Worm (Caenorhabditis elegans) whole organism, L2 larva: ENCODE data around the gene twk-3.
A peak's percentile ranks its signal among the peaks of the same experiment; 100 is the strongest.

Source experiments
- C34F6.9 ChIP-seq: fragments of 150-350 bp; optimal IDR thresholded peaks from 2 replicates; lab custom pipeline; 2014; ENCODE audit warnings: missing biosample characterization, missing genetic modification characterization
- F13H6.1 ChIP-seq: sonication (generic microtip); optimal IDR thresholded peaks from 2 replicates; lab custom pipeline; 2016; ENCODE audit warnings: missing genetic modification characterization, missing compliant biosample characterization
- R02D3.7 ChIP-seq: fragments of 150-350 bp; optimal IDR thresholded peaks from 2 replicates; lab custom pipeline; 2014; ENCODE audit warnings: missing biosample characterization, missing genetic modification characterization
- ZK546.5 ChIP-seq: sonication (generic microtip); optimal IDR thresholded peaks from 2 replicates; lab custom pipeline; 2017; ENCODE audit warnings: missing biosample characterization, missing genetic modification characterization
- alr-1 ChIP-seq: fragments of 150-350 bp; optimal IDR thresholded peaks from 2 replicates; lab custom pipeline; 2014; ENCODE audit warnings: missing biosample characterization, missing genetic modification characterization
- ama-1 ChIP-seq: fragments of 150-350 bp; optimal IDR thresholded peaks from 2 replicates; lab custom pipeline; 2018; ENCODE audit warnings: inconsistent platforms
- blmp-1 ChIP-seq: sonication (generic microtip); optimal IDR thresholded peaks from 2 replicates; lab custom pipeline; 2017; ENCODE audit warnings: missing genetic modification characterization, mild to moderate bottlenecking, missing compliant biosample characterization, antibody characterized with exemption, moderate library complexity; ENCODE audit not compliant: insufficient read depth
- ceh-82 ChIP-seq: fragments of 150-350 bp; optimal IDR thresholded peaks from 2 replicates; lab custom pipeline; 2014; ENCODE audit warnings: missing biosample characterization, missing genetic modification characterization
- crh-2 ChIP-seq: sonication (generic microtip); optimal IDR thresholded peaks from 2 replicates; lab custom pipeline; 2017; ENCODE audit warnings: missing biosample characterization, missing genetic modification characterization
- egl-27 ChIP-seq: sonication (generic microtip); optimal IDR thresholded peaks from 3 replicates; lab custom pipeline; 2017; ENCODE audit warnings: missing biosample characterization, missing genetic modification reagents, missing genetic modification characterization
- elt-1 ChIP-seq: fragments of 150-350 bp; optimal IDR thresholded peaks from 2 replicates; lab custom pipeline; 2014; ENCODE audit warnings: missing biosample characterization, missing genetic modification characterization
- elt-3 ChIP-seq: sonication (generic microtip); optimal IDR thresholded peaks from 2 replicates; lab custom pipeline; 2017; ENCODE audit warnings: missing biosample characterization, missing genetic modification characterization
- fos-1 ChIP-seq: fragments of 150-350 bp; optimal IDR thresholded peaks from 2 replicates; lab custom pipeline; 2014; ENCODE audit warnings: missing biosample characterization, missing genetic modification characterization
- gmeb-1 ChIP-seq: fragments of 150-350 bp; optimal IDR thresholded peaks from 2 replicates; lab custom pipeline; 2014; ENCODE audit warnings: missing biosample characterization, missing genetic modification characterization
- lin-13 ChIP-seq: fragments of 150-350 bp; optimal IDR thresholded peaks from 2 replicates; lab custom pipeline; 2014; ENCODE audit warnings: missing biosample characterization, missing genetic modification reagents, missing genetic modification characterization
- lsy-2 ChIP-seq, 2 experiments: fragments of 150-350 bp in 1 of 2; sonication (generic microtip) in 1 of 2; optimal IDR thresholded peaks; 2 replicates each; lab custom pipeline; 2014 to 2017; ENCODE audit warnings: missing biosample characterization in 2 of 2, missing genetic modification characterization in 2 of 2
- mbf-1 ChIP-seq: sonication (generic microtip); optimal IDR thresholded peaks from 2 replicates; lab custom pipeline; 2017; ENCODE audit warnings: missing biosample characterization, missing genetic modification characterization
- nhr-10 ChIP-seq: sonication (generic microtip); optimal IDR thresholded peaks from 2 replicates; lab custom pipeline; 2017; ENCODE audit warnings: missing biosample characterization, missing genetic modification characterization
- nhr-11 ChIP-seq: fragments of 150-350 bp; optimal IDR thresholded peaks from 2 replicates; lab custom pipeline; 2014; ENCODE audit warnings: missing biosample characterization, missing genetic modification characterization
- nhr-12 ChIP-seq: fragments of 150-350 bp; optimal IDR thresholded peaks from 2 replicates; lab custom pipeline; 2014; ENCODE audit warnings: missing biosample characterization, missing genetic modification characterization
- nhr-129 ChIP-seq: fragments of 150-350 bp; optimal IDR thresholded peaks from 2 replicates; lab custom pipeline; 2014; ENCODE audit warnings: missing biosample characterization, missing genetic modification characterization
- nhr-21 ChIP-seq: fragments of 150-350 bp; optimal IDR thresholded peaks from 2 replicates; lab custom pipeline; 2014; ENCODE audit warnings: missing biosample characterization, missing genetic modification characterization
- nhr-23 ChIP-seq: fragments of 150-350 bp; optimal IDR thresholded peaks from 2 replicates; lab custom pipeline; 2014; ENCODE audit warnings: missing biosample characterization, missing genetic modification reagents, missing genetic modification characterization
- nhr-237 ChIP-seq: fragments of 150-350 bp; optimal IDR thresholded peaks from 2 replicates; lab custom pipeline; 2014; ENCODE audit warnings: missing biosample characterization, missing genetic modification characterization
- nhr-25 ChIP-seq: fragments of 150-350 bp; sonication (generic microtip); optimal IDR thresholded peaks from 3 replicates; lab custom pipeline; 2014; ENCODE audit warnings: missing biosample characterization, missing genetic modification characterization
- nhr-6 ChIP-seq: fragments of 150-350 bp; optimal IDR thresholded peaks from 2 replicates; lab custom pipeline; 2014; ENCODE audit warnings: missing biosample characterization, missing genetic modification characterization
- nhr-77 ChIP-seq: fragments of 150-350 bp; optimal IDR thresholded peaks from 2 replicates; lab custom pipeline; 2014; ENCODE audit warnings: missing biosample characterization, missing genetic modification characterization
- peb-1 ChIP-seq: fragments of 150-350 bp; optimal IDR thresholded peaks from 2 replicates; lab custom pipeline; 2014; ENCODE audit warnings: missing biosample characterization, missing genetic modification characterization
- sem-4 ChIP-seq: fragments of 150-350 bp; optimal IDR thresholded peaks from 2 replicates; lab custom pipeline; 2014; ENCODE audit warnings: missing biosample characterization, missing genetic modification reagents, missing genetic modification characterization
- skn-1 ChIP-seq: sonication (generic microtip); optimal IDR thresholded peaks from 2 replicates; lab custom pipeline; 2017; ENCODE audit warnings: missing biosample characterization, missing genetic modification characterization
- sma-9 ChIP-seq, 2 experiments: fragments of 150-350 bp in 1 of 2; sonication (generic microtip) in 1 of 2; optimal IDR thresholded peaks; 2 replicates each; lab custom pipeline; 2014 to 2016; ENCODE audit warnings: missing genetic modification characterization in 2 of 2, mild to moderate bottlenecking in 1 of 2, missing biosample characterization in 1 of 2, missing compliant biosample characterization in 1 of 2, missing genetic modification reagents in 1 of 2, moderate library complexity in 1 of 2
- unc-39 ChIP-seq: fragments of 150-350 bp; optimal IDR thresholded peaks from 2 replicates; lab custom pipeline; 2014; ENCODE audit warnings: missing biosample characterization, missing genetic modification characterization
- unc-55 ChIP-seq: fragments of 150-350 bp; sonication (generic microtip); optimal IDR thresholded peaks from 3 replicates; lab custom pipeline; 2014; ENCODE audit warnings: missing biosample characterization, missing genetic modification reagents, missing genetic modification characterization
- unc-62 ChIP-seq: fragments of 150-350 bp; optimal IDR thresholded peaks from 2 replicates; lab custom pipeline; 2014; ENCODE audit warnings: missing biosample characterization, missing genetic modification reagents, missing genetic modification characterization
- ztf-11 ChIP-seq: sonication (generic microtip); optimal IDR thresholded peaks from 2 replicates; lab custom pipeline; 2017; ENCODE audit warnings: missing biosample characterization, missing genetic modification characterization

Gene twk-3

DNA sequence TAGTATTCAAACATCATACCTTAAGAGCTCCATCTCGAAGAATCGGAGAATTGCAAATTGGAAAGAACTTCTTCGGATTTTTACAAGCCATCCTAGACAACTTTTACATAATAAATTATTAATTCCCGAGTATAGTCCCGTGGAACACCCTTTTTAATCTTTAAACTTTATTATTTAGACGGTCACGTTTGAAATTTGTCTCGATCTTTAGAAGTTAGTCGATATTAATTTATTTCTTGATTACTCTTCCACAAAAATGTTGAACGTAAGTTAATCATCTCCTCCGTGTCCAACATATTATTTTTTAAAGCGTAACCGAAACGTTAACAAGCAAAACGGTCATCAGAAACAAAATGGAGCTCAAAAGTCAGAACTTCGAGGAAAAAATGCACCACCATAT is 39.1 kb downstream of the twk-3 start, which contains the start of the genes decr-1.3 and T05C12.1:
Gene decr-1.3 (minus strand): TSS at position 101 of the 400 bp plus-strand sequence.
Gene T05C12.1 (plus strand): TSS at position 232 of the 400 bp plus-strand sequence.
- TF ChIP-seq ama-1 (lab: Kevin White, UChicago) = no peak
- TF ChIP-seq nhr-11 (tag; lab: Kevin White, UChicago) = no peak
- TF ChIP-seq, all 48 proteins: peak for 0

DNA sequence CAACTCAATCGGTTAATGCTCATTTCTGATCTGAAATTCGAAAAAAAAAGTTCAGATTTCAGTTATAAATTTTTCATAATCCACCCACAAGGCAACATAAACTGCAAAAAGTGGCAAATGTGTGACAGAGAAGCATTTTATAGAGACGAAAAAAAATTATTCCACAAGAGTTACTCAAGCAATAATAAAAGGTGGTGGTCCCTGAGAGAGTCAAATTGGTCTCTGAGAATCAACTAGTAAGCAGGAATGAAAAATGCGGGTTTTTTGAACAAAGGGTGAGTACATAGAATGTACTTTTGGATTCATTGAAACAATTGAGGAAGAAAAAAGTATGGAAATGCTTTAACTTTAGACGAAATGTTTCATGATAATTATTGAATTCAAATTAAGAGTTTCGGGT is 42.2 kb downstream of the twk-3 start, which contains the start of gene T05C12.11:
Gene T05C12.11 (minus strand): TSS at position 101 of the 400 bp plus-strand sequence.
- TF ChIP-seq nhr-237 (no peak), peb-1 (tag; lab: Kevin White, UChicago) (no peak), skn-1 (tag; lab: Kevin White, UChicago) (no peak), R02D3.7 (tag; lab: Kevin White, UChicago) (no peak), ztf-11 (tag; lab: Kevin White, UChicago) (no peak), egl-27 (tag; lab: Kevin White, UChicago) (no peak), elt-3 (tag; lab: Kevin White, UChicago) (no peak), nhr-10 (tag; lab: Kevin White, UChicago) (no peak), elt-1 (tag; lab: Kevin White, UChicago) (no peak), nhr-25 (no peak), nhr-23 (tag; lab: Kevin White, UChicago) (no peak), nhr-129 (no peak), alr-1 (tag; lab: Kevin White, UChicago) (no peak), crh-2 (tag; lab: Kevin White, UChicago) (no peak), unc-62 (GFP tag; lab: Kevin White, UChicago) (no peak)

DNA sequence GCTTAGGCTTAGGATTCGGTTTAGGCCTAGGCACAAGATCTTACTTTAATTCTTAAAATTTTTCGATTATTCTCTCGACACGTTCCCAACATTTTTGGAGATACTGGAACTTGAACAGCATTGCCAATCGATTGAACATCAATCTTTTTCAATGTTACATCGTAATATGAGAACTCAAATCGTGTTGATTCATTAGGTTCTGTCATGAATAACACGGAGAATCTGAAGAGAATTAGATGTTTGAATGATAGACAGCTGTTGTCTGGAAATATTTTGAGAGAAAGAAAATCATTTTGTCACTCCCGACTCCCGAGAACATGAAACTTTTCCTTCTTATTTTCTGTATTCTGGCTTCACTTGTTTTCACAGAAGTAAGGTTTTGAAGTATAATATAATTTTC is 43.3 kb downstream of the twk-3 start, which contains the start of gene T05C12.15:
Gene T05C12.15 (plus strand): TSS at position 301 of the 400 bp plus-strand sequence.
- TF ChIP-seq peb-1 (tag; lab: Kevin White, UChicago) (no peak), nhr-21 (tag; lab: Kevin White, UChicago) (no peak), unc-39 (tag; lab: Kevin White, UChicago) (no peak), gmeb-1 (tag; lab: Kevin White, UChicago) (no peak), unc-55 (GFP tag; lab: Kevin White, UChicago) (no peak), ama-1 (lab: Kevin White, UChicago) (no peak), nhr-129 (no peak)

DNA sequence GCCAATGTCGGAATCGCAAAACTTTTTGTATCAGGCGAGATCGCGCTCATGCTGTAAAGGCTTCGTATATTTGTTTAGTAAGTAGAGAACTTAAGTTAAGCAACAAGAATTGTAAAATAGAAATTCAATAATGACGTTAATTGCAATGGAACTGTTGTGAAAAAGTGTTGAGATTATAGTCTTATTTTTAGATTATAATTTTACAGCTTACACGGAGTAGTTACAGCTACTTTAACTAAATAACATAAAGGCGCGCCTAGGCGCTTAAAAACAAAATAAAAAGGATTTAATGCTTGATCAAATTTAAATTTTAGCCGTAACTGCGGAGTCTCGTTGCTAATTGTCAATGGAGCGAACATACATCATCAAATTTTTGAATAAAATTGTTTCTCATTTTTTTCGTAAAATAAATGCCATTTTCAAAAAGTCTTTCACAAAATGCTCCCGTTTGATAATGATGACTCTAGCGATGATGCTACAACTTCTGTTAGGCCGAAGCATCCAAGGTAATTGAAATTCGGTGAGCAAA is 50.4 kb downstream of the twk-3 start, which contains the start of the genes emb-27 and rrf-3:
Gene emb-27 (minus strand): TSS at position 51 of the 529 bp plus-strand sequence.
Gene rrf-3 (plus strand): TSS at position 346 of the 529 bp plus-strand sequence.
- TF ChIP-seq R02D3.7 (tag; lab: Kevin White, UChicago) (no peak), elt-3 (tag; lab: Kevin White, UChicago) (no peak), nhr-23 (tag; lab: Kevin White, UChicago) (no peak), ama-1 (lab: Kevin White, UChicago) (no peak), skn-1 (tag; lab: Kevin White, UChicago) (no peak), nhr-237 (no peak), nhr-129 (peak; percentile 49), sem-4 (tag; lab: Kevin White, UChicago) (no peak), ZK546.5 (tag; lab: Kevin White, UChicago) (no peak), nhr-10 (tag; lab: Kevin White, UChicago) (no peak), crh-2 (tag; lab: Kevin White, UChicago) (no peak), unc-39 (tag; lab: Kevin White, UChicago) (no peak), ceh-82 (tag; lab: Kevin White, UChicago) (no peak), ztf-11 (tag; lab: Kevin White, UChicago) (no peak), nhr-6 (tag; lab: Kevin White, UChicago) (no peak), unc-55 (GFP tag; lab: Kevin White, UChicago) (no peak), nhr-12 (tag; lab: Kevin White, UChicago) (no peak), F13H6.1 (tag; lab: Kevin White, UChicago) (no peak), nhr-77 (tag; lab: Kevin White, UChicago) (no peak), sma-9 (GFP tag; optimal IDR thresholded peaks at IDR 0.05; lab: Kevin White, UChicago) (no peak), sma-9 (tag; optimal IDR thresholded peaks at IDR 0.05; lab: Kevin White, UChicago) (no peak), C34F6.9 (tag; lab: Kevin White, UChicago) (peak; percentile 92), elt-1 (tag; lab: Kevin White, UChicago) (no peak), lsy-2 (tag; optimal IDR thresholded peaks at IDR 0.05; lab: Kevin White, UChicago) (peak; percentile 15 to 78), blmp-1 (tag; lab: Kevin White, UChicago) (no peak), mbf-1 (tag; lab: Kevin White, UChicago) (no peak), fos-1 (peak; percentile 22), lin-13 (GFP tag; lab: Kevin White, UChicago) (no peak), gmeb-1 (tag; lab: Kevin White, UChicago) (no peak), alr-1 (tag; lab: Kevin White, UChicago) (no peak)
